Worm (Caenorhabditis elegans): ENCODE results near the gene clec-204.

clec-204 gene

ce11 chrV:1756856-1757255, at the start of gene clec-204:
clec-204 (plus strand) TSS chrV:1757156.
- TF ChIP-seq fos-1 (tag; optimal IDR thresholded peaks at IDR 0.05) (peak; percentile 28), nhr-77 (tag; optimal IDR thresholded peaks at IDR 0.05) (no peak)

- no peak for TF ChIP-seq lin-11 (tag; optimal IDR thresholded peaks at IDR 0.05)
- no peak for TF ChIP-seq peb-1 (tag; optimal IDR thresholded peaks at IDR 0.05)
- no peak for TF ChIP-seq lin-13 (GFP tag; optimal IDR thresholded peaks at IDR 0.05)
- TF ChIP-seq mdl-1 (tag; optimal IDR thresholded peaks at IDR 0.05), result no peak
- TF ChIP-seq dmd-4 (tag; optimal IDR thresholded peaks at IDR 0.05), result no peak
- no peak for TF ChIP-seq nhr-77 (tag; optimal IDR thresholded peaks at IDR 0.05)
- no peak for TF ChIP-seq nhr-10 (tag; optimal IDR thresholded peaks at IDR 0.05)
- no peak for TF ChIP-seq gmeb-1 (tag; optimal IDR thresholded peaks at IDR 0.05)
Observed at ce11 chrV:1708441-1708840, 48.5 kb upstream of the clec-204 start, which contains the start of gene srw-99. srw-99 (plus strand) TSS chrV:1708741.

- TF ChIP-seq elt-3 (tag; optimal IDR thresholded peaks at IDR 0.05) (no peak), R02D3.7 (tag; optimal IDR thresholded peaks at IDR 0.05) (no peak), unc-55 (GFP tag; optimal IDR thresholded peaks at IDR 0.05) (no peak), lin-13 (GFP tag; optimal IDR thresholded peaks at IDR 0.05) (no peak), fos-1 (tag; optimal IDR thresholded peaks at IDR 0.05) (no peak), zag-1 (tag; optimal IDR thresholded peaks at IDR 0.05) (no peak), alr-1 (tag; optimal IDR thresholded peaks at IDR 0.05) (no peak), dmd-4 (tag; optimal IDR thresholded peaks at IDR 0.05) (no peak), blmp-1 (tag; optimal IDR thresholded peaks at IDR 0.05; ENCODE audit: insufficient read depth) (no peak), nhr-6 (tag; optimal IDR thresholded peaks at IDR 0.05) (no peak), unc-39 (tag; optimal IDR thresholded peaks at IDR 0.05) (no peak), mdl-1 (tag; optimal IDR thresholded peaks at IDR 0.05) (no peak), lin-11 (tag; optimal IDR thresholded peaks at IDR 0.05) (no peak)
Observed at ce11 chrV:1710909-1711308, 46.0 kb upstream of the clec-204 start, which contains the start of gene srw-100. srw-100 (plus strand) TSS chrV:1711209.

ce11 chrV:1716892-1717291, 40.1 kb upstream of the clec-204 start, which contains the start of gene srw-103:
srw-103 (plus strand) TSS chrV:1717192.
- TF ChIP-seq nhr-23 (tag; optimal IDR thresholded peaks at IDR 0.05), result no peak

- TF ChIP-seq unc-55 (GFP tag; optimal IDR thresholded peaks at IDR 0.05) (no peak), crh-2 (tag; optimal IDR thresholded peaks at IDR 0.05) (no peak), nhr-237 (tag; optimal IDR thresholded peaks at IDR 0.05) (no peak), mab-5 (tag; optimal IDR thresholded peaks at IDR 0.05) (no peak), ceh-16 (tag; optimal IDR thresholded peaks at IDR 0.05) (no peak), nhr-12 (tag; optimal IDR thresholded peaks at IDR 0.05) (no peak), sem-4 (tag; optimal IDR thresholded peaks at IDR 0.05) (no peak)
Observed at ce11 chrV:1718232-1718631, 38.7 kb upstream of the clec-204 start.

ce11 chrV:1719927-1720326, 37.0 kb upstream of the clec-204 start, which contains the start of gene srw-102:
srw-102 (plus strand) TSS chrV:1720227.
- no peak for TF ChIP-seq aly-2 (tag; optimal IDR thresholded peaks at IDR 0.05)
- TF ChIP-seq nhr-129 (tag; optimal IDR thresholded peaks at IDR 0.05), result no peak
- TF ChIP-seq nhr-12 (tag; optimal IDR thresholded peaks at IDR 0.05), result no peak
- TF ChIP-seq ztf-4 (tag; optimal IDR thresholded peaks at IDR 0.05), result no peak
- no peak for TF ChIP-seq elt-1 (tag; optimal IDR thresholded peaks at IDR 0.05)
- no peak for TF ChIP-seq Y55F3AM.14 (GFP tag; optimal IDR thresholded peaks at IDR 0.05)
- TF ChIP-seq nhr-21 (tag; optimal IDR thresholded peaks at IDR 0.05), result no peak
- TF ChIP-seq ZK546.5 (tag; optimal IDR thresholded peaks at IDR 0.05), result no peak
- no peak for TF ChIP-seq mab-5 (tag; optimal IDR thresholded peaks at IDR 0.05)
- TF ChIP-seq nhr-23 (tag; optimal IDR thresholded peaks at IDR 0.05), result no peak

ce11 chrV:1721966-1722365, 35.0 kb upstream of the clec-204 start, which contains the start of gene srw-101:
srw-101 (plus strand) TSS chrV:1722266.
- TF ChIP-seq nhr-23 (tag; optimal IDR thresholded peaks at IDR 0.05) (no peak), nhr-237 (tag; optimal IDR thresholded peaks at IDR 0.05) (no peak)

Measured in whole organism, L2 larva.